Worm (Caenorhabditis elegans) whole organism, young adult: Measurements from ENCODE around the gene abhd-5.1.

Experiments
- B0019.2 ChIP-seq: fragments of 200-800 bp; sonication (Bioruptor generic); conservative IDR thresholded peaks from 2 replicates; pipeline ENCODE4 v1.3.6; 2022; ENCODE audit warnings: missing genetic modification reagents, missing genetic modification characterization, missing compliant biosample characterization
- B0336.3 ChIP-seq: fragments of 200-800 bp; sonication (Bioruptor generic); IDR thresholded peaks from 2 replicates; pipeline ENCODE4 v1.3.6; 2022; ENCODE audit warnings: missing genetic modification characterization, missing compliant biosample characterization
- D2030.7 ChIP-seq: fragments of 200-800 bp; sonication (Bioruptor generic); IDR thresholded peaks from 2 replicates; pipeline ENCODE4 v1.3.6; 2022; ENCODE audit warnings: missing genetic modification reagents, missing genetic modification characterization, missing compliant biosample characterization
- F22D6.2 ChIP-seq: sonication (generic microtip); optimal IDR thresholded peaks from 2 replicates; lab custom pipeline; 2016; ENCODE audit warnings: mild to moderate bottlenecking, missing genetic modification characterization, missing compliant biosample characterization
- F39B2.1 ChIP-seq: fragments of 200-800 bp; sonication (Bioruptor generic); IDR thresholded peaks from 2 replicates; pipeline ENCODE4 v1.3.6; 2022; ENCODE audit warnings: missing genetic modification reagents, missing genetic modification characterization, missing compliant biosample characterization
- F49E8.2 ChIP-seq: sonication (generic microtip); optimal IDR thresholded peaks from 3 replicates; lab custom pipeline; 2017; ENCODE audit warnings: missing genetic modification characterization, mild to moderate bottlenecking, missing compliant biosample characterization, antibody characterized with exemption, moderate library complexity; ENCODE audit not compliant: insufficient read depth
- F52B5.7 ChIP-seq: sonication (generic microtip); optimal IDR thresholded peaks from 2 replicates; lab custom pipeline; 2016; ENCODE audit warnings: mild to moderate bottlenecking, missing genetic modification characterization, missing compliant biosample characterization
- F57A8.1 ChIP-seq: fragments of 200-800 bp; sonication (Bioruptor generic); optimal IDR thresholded peaks from 2 replicates; lab custom pipeline; 2018; ENCODE audit warnings: mild to moderate bottlenecking, missing genetic modification characterization, moderate library complexity, missing compliant biosample characterization
- F57C9.4 ChIP-seq: sonication (generic microtip); optimal IDR thresholded peaks from 2 replicates; lab custom pipeline; 2017; ENCODE audit warnings: mild to moderate bottlenecking, missing genetic modification characterization, missing compliant biosample characterization
- K11D2.4 ChIP-seq: fragments of 200-800 bp; sonication (Bioruptor generic); IDR thresholded peaks from 2 replicates; pipeline ENCODE4 v1.3.6; 2022; ENCODE audit warnings: missing genetic modification reagents, missing genetic modification characterization, missing compliant biosample characterization
- K12H6.12 ChIP-seq: fragments of 200-800 bp; sonication (Bioruptor generic); optimal IDR thresholded peaks from 2 replicates; lab custom pipeline; 2018; ENCODE audit warnings: mild to moderate bottlenecking, missing genetic modification characterization, missing compliant biosample characterization
- Y56A3A.18 ChIP-seq: fragments of 200-800 bp; sonication (Bioruptor generic); IDR thresholded peaks from 2 replicates; pipeline ENCODE4 v1.3.6; 2022; ENCODE audit warnings: missing genetic modification reagents, missing genetic modification characterization, missing compliant biosample characterization
- Y79H2A.3 ChIP-seq: fragments of 200-800 bp; sonication (Bioruptor generic); conservative IDR thresholded peaks from 2 replicates; pipeline ENCODE4 v1.3.6; 2022; ENCODE audit warnings: missing genetic modification reagents, missing genetic modification characterization, missing compliant biosample characterization
- ama-1 ChIP-seq, 3 experiments: fragments of 150-350 bp in 1 of 3; sonication (generic microtip) in 2 of 3; optimal IDR thresholded peaks; 2 replicates each; lab custom pipeline; 2014 to 2018; ENCODE audit warnings: missing biosample characterization in 2 of 3, missing genetic modification characterization in 2 of 3, missing genetic modification reagents in 2 of 3
- aptf-2 ChIP-seq: fragments of 200-800 bp; sonication (Bioruptor generic); conservative IDR thresholded peaks from 2 replicates; pipeline ENCODE4 v1.3.6; 2022; ENCODE audit warnings: missing genetic modification reagents, missing genetic modification characterization, missing compliant biosample characterization
- attf-3 ChIP-seq: fragments of 200-800 bp; sonication (Bioruptor generic); conservative IDR thresholded peaks from 2 replicates; pipeline ENCODE4 v1.3.6; 2022; ENCODE audit warnings: missing genetic modification reagents, missing genetic modification characterization, missing compliant biosample characterization
- attf-6 ChIP-seq: fragments of 200-800 bp; sonication (Bioruptor generic); IDR thresholded peaks from 2 replicates; pipeline ENCODE4 v1.3.6; 2022; ENCODE audit warnings: missing genetic modification reagents, missing genetic modification characterization, missing compliant biosample characterization
- bed-1 ChIP-seq: fragments of 200-800 bp; sonication (Bioruptor generic); IDR thresholded peaks from 2 replicates; pipeline ENCODE4 v1.3.6; 2022; ENCODE audit warnings: missing genetic modification reagents, missing genetic modification characterization, missing compliant biosample characterization
- cebp-2 ChIP-seq: fragments of 200-800 bp; sonication (Bioruptor generic); IDR thresholded peaks from 2 replicates; pipeline ENCODE4 v1.3.6; 2022; ENCODE audit warnings: missing genetic modification characterization, missing compliant biosample characterization
- ceh-100 ChIP-seq: fragments of 200-800 bp; sonication (Bioruptor generic); IDR thresholded peaks from 2 replicates; pipeline ENCODE4 v1.3.6; 2022; ENCODE audit warnings: missing genetic modification reagents, missing genetic modification characterization, missing compliant biosample characterization
- ceh-27 ChIP-seq: fragments of 200-800 bp; sonication (Bioruptor generic); optimal IDR thresholded peaks from 2 replicates; lab custom pipeline; 2018; ENCODE audit warnings: mild to moderate bottlenecking, missing genetic modification characterization, moderate library complexity, missing compliant biosample characterization
- ceh-40 ChIP-seq: fragments of 200-800 bp; sonication (Bioruptor generic); IDR thresholded peaks from 2 replicates; pipeline ENCODE4 v1.3.6; 2022; ENCODE audit warnings: missing genetic modification characterization, missing compliant biosample characterization
- ceh-58 ChIP-seq: fragments of 200-800 bp; sonication (Bioruptor generic); IDR thresholded peaks from 2 replicates; pipeline ENCODE4 v1.3.6; 2022; ENCODE audit warnings: missing genetic modification characterization, missing compliant biosample characterization
- die-1 ChIP-seq: sonication (generic microtip); optimal IDR thresholded peaks from 2 replicates; lab custom pipeline; 2016; ENCODE audit warnings: missing genotype, mild to moderate bottlenecking, missing genetic modification characterization, missing compliant biosample characterization
- dox-1 ChIP-seq: fragments of 200-800 bp; sonication (Bioruptor generic); IDR thresholded peaks from 2 replicates; pipeline ENCODE4 v1.3.6; 2022; ENCODE audit warnings: missing genetic modification reagents, missing genetic modification characterization, missing compliant biosample characterization
- dpl-1 ChIP-seq: fragments of 150-350 bp; optimal IDR thresholded peaks from 2 replicates; lab custom pipeline; 2014; ENCODE audit warnings: missing biosample characterization, missing genetic modification reagents, missing genetic modification characterization
- efl-1 ChIP-seq: fragments of 150-350 bp; optimal IDR thresholded peaks from 2 replicates; lab custom pipeline; 2014; ENCODE audit warnings: missing biosample characterization, missing genetic modification reagents, missing genetic modification characterization
- him-1 ChIP-seq: sonication (generic microtip); optimal IDR thresholded peaks from 2 replicates; lab custom pipeline; 2016; ENCODE audit warnings: missing genotype, missing genetic modification reagents, missing genetic modification characterization, missing compliant biosample characterization
- hmg-1.2 ChIP-seq: fragments of 200-800 bp; sonication (Bioruptor generic); IDR thresholded peaks from 2 replicates; pipeline ENCODE4 v1.3.6; 2022; ENCODE audit warnings: missing genetic modification reagents, missing genetic modification characterization, missing compliant biosample characterization
- hrde-1 ChIP-seq: sonication (generic microtip); optimal IDR thresholded peaks from 2 replicates; lab custom pipeline; 2016; ENCODE audit warnings: missing genetic modification characterization, mild to moderate bottlenecking, missing compliant biosample characterization, moderate library complexity, missing genotype, missing genetic modification reagents, borderline replicate concordance
- hsf-1 ChIP-seq: fragments of 200-800 bp; sonication (Bioruptor generic); IDR thresholded peaks from 2 replicates; pipeline ENCODE4 v1.3.6; 2022; ENCODE audit warnings: missing genetic modification reagents, missing genetic modification characterization, missing compliant biosample characterization
- lin-26 ChIP-seq: fragments of 200-800 bp; sonication (Bioruptor generic); IDR thresholded peaks from 2 replicates; pipeline ENCODE4 v1.3.6; 2022; ENCODE audit warnings: missing genetic modification reagents, missing genetic modification characterization, missing compliant biosample characterization
- lin-35 ChIP-seq, 3 experiments: fragments of 150-350 bp in 2 of 3; sonication (generic microtip) in 1 of 3; optimal IDR thresholded peaks; 2 replicates each; lab custom pipeline; 2014 to 2018; ENCODE audit warnings: missing biosample characterization in 3 of 3, missing genetic modification characterization in 3 of 3, missing genetic modification reagents in 3 of 3
- lin-40 ChIP-seq: sonication (generic microtip); optimal IDR thresholded peaks from 2 replicates; lab custom pipeline; 2016; ENCODE audit warnings: missing genetic modification characterization, mild to moderate bottlenecking, missing compliant biosample characterization, missing genotype, missing genetic modification reagents
- lin-54 ChIP-seq: fragments of 200-800 bp; sonication (Bioruptor generic); optimal IDR thresholded peaks from 2 replicates; lab custom pipeline; 2018; ENCODE audit warnings: mild to moderate bottlenecking, missing genetic modification characterization, missing compliant biosample characterization
- lsl-1 ChIP-seq: fragments of 200-800 bp; sonication (Bioruptor generic); optimal IDR thresholded peaks from 2 replicates; lab custom pipeline; 2018; ENCODE audit warnings: mild to moderate bottlenecking, missing genetic modification characterization, moderate library complexity, missing compliant biosample characterization
- madf-10 ChIP-seq: sonication (generic microtip); optimal IDR thresholded peaks from 2 replicates; lab custom pipeline; 2016; ENCODE audit warnings: mild to moderate bottlenecking, missing genetic modification characterization, missing compliant biosample characterization
- madf-6 ChIP-seq: fragments of 200-800 bp; sonication (Bioruptor generic); IDR thresholded peaks from 2 replicates; pipeline ENCODE4 v1.3.6; 2022; ENCODE audit warnings: missing genetic modification reagents, missing genetic modification characterization, missing compliant biosample characterization
- mxl-1 ChIP-seq: sonication (generic microtip); optimal IDR thresholded peaks from 2 replicates; lab custom pipeline; 2016; ENCODE audit warnings: missing genetic modification characterization, missing compliant biosample characterization
- pbrm-1 ChIP-seq: fragments of 200-800 bp; sonication (Bioruptor generic); IDR thresholded peaks from 2 replicates; pipeline ENCODE4 v1.3.6; 2022; ENCODE audit warnings: missing genetic modification reagents, missing genetic modification characterization, missing compliant biosample characterization
- snpc-1.3 ChIP-seq: sonication (generic microtip); optimal IDR thresholded peaks from 2 replicates; lab custom pipeline; 2017; ENCODE audit warnings: missing genetic modification characterization, mild to moderate bottlenecking, missing compliant biosample characterization, antibody characterized with exemption, moderate library complexity, missing genotype, missing genetic modification reagents; ENCODE audit not compliant: insufficient read depth
- snpc-3.4 ChIP-seq: sonication (generic microtip); optimal IDR thresholded peaks from 2 replicates; lab custom pipeline; 2017; ENCODE audit warnings: missing genetic modification characterization, mild to moderate bottlenecking, missing compliant biosample characterization, antibody characterized with exemption, moderate library complexity, missing genotype, missing genetic modification reagents
- tbp1 ChIP-seq: fragments of 200-800 bp; sonication (Bioruptor generic); optimal IDR thresholded peaks from 2 replicates; lab custom pipeline; 2018; ENCODE audit warnings: mild to moderate bottlenecking, missing genetic modification characterization, missing compliant biosample characterization
- unc-130 ChIP-seq: sonication (generic microtip); optimal IDR thresholded peaks from 2 replicates; lab custom pipeline; 2016; ENCODE audit warnings: missing genetic modification reagents, missing genetic modification characterization, missing compliant biosample characterization
- xnd-1 ChIP-seq: sonication (generic microtip); optimal IDR thresholded peaks from 2 replicates; lab custom pipeline; 2016; ENCODE audit warnings: missing genotype, missing genetic modification reagents, missing genetic modification characterization, missing compliant biosample characterization
- zfh-2 ChIP-seq: fragments of 200-800 bp; sonication (Bioruptor generic); conservative IDR thresholded peaks from 2 replicates; pipeline ENCODE4 v1.3.6; 2022; ENCODE audit warnings: missing genetic modification reagents, missing genetic modification characterization, missing compliant biosample characterization
- ztf-22 ChIP-seq: fragments of 200-800 bp; sonication (Bioruptor generic); optimal IDR thresholded peaks from 2 replicates; lab custom pipeline; 2018; ENCODE audit warnings: mild to moderate bottlenecking, missing genetic modification characterization, moderate library complexity, missing compliant biosample characterization
- ztf-25 ChIP-seq: fragments of 200-800 bp; sonication (Bioruptor generic); IDR thresholded peaks from 2 replicates; pipeline ENCODE4 v1.3.6; 2022; ENCODE audit warnings: missing genetic modification reagents, missing genetic modification characterization, missing compliant biosample characterization

Gene abhd-5.1

DNA sequence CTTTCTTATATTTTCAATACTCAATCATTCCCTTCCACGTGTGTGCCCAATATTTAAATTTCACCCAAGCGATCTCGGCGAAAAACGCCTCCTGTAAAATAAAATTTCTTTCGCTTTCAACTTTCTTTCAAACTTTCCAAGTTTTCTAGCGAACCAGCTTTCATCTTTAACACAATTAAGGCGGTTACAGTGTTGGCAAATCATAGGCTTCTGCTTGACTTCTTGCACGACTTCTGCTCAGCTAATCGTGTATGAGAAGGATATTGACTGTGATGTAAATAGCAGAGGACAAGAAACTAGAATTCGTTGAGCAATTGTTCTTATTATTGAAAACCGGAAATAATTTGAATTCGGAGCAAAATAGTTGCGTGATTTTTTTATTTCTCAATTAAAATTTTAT lies 43.9 kb downstream of the abhd-5.1 start (continued):
- TF ChIP-seq B0019.2 (GFP tag; lab: Robert Waterston, UW) (no peak), die-1 (tag; lab: Kevin White, UChicago) (peak; percentile 16), tbp1 (GFP tag; lab: Kevin White, UChicago) (peak; percentile 1), snpc-3.4 (tag; lab: Kevin White, UChicago) (peak; percentile 51), ceh-58 (0 out of 2 replicates have a peak, but pooled peaks have one; percentile 15), dpl-1 (GFP tag; lab: Kevin White, UChicago) (no peak), zfh-2 (GFP tag; lab: Robert Waterston, UW) (no peak), dox-1 (GFP tag; lab: Robert Waterston, UW) (peak; percentile 23; the same call in 1 of the 2 replicates), lin-26 (GFP tag; lab: Robert Waterston, UW) (peak; percentile 63; the same call in 1 of the 2 replicates), aptf-2 (no peak), snpc-1.3 (peak; percentile 45), F39B2.1 (peak; percentile 75; the same call in 1 of the 2 replicates), Y56A3A.18 (GFP tag; lab: Robert Waterston, UW) (0 out of 2 replicates have a peak, but pooled peaks have one; percentile 6), B0336.3 (GFP tag; lab: Robert Waterston, UW) (peak; percentile 84), ceh-100 (no peak), F52B5.7 (tag; lab: Kevin White, UChicago) (no peak), lin-35 (GFP tag; optimal IDR thresholded peaks at IDR 0.05; lab: Kevin White, UChicago) (peak in 1 of 3 experiments; percentile 7), attf-6 (peak; percentile 70; the same call in 1 of the 2 replicates), bed-1 (no peak), F57A8.1 (GFP tag; lab: Kevin White, UChicago) (no peak), lin-54 (GFP tag; lab: Kevin White, UChicago) (peak; percentile 25), K12H6.12 (tag; lab: Kevin White, UChicago) (no peak), ama-1 (optimal IDR thresholded peaks at IDR 0.05; lab: Kevin White, UChicago) (no peak), ama-1 (GFP tag; optimal IDR thresholded peaks at IDR 0.05; lab: Kevin White, UChicago) (no peak), him-1 (peak; percentile 9), ceh-27 (GFP tag; lab: Kevin White, UChicago) (no peak), hmg-1.2 (GFP tag; lab: Robert Waterston, UW) (no peak), pbrm-1 (peak; percentile 62; the same call in 1 of the 2 replicates), lin-40 (tag; lab: Kevin White, UChicago) (no peak), cebp-2 (GFP tag; lab: Robert Waterston, UW) (0 out of 2 replicates have a peak, but pooled peaks have one; percentile 74), K11D2.4 (GFP tag; lab: Robert Waterston, UW) (no peak), mxl-1 (tag; lab: Kevin White, UChicago) (peak; percentile 8), F57C9.4 (tag; lab: Kevin White, UChicago) (no peak), madf-6 (peak; percentile 84), unc-130 (GFP tag; lab: Kevin White, UChicago) (peak; percentile 6), xnd-1 (tag; lab: Kevin White, UChicago) (peak; percentile 74), ztf-25 (GFP tag; lab: Robert Waterston, UW) (no peak), ztf-22 (GFP tag; lab: Kevin White, UChicago) (no peak), madf-10 (tag; lab: Kevin White, UChicago) (no peak), F22D6.2 (no peak), hrde-1 (tag; lab: Kevin White, UChicago) (peak; percentile 70), ceh-40 (no peak), Y79H2A.3 (GFP tag; lab: Robert Waterston, UW) (peak; percentile 85; the same call in 1 of the 2 replicates), lsl-1 (GFP tag; lab: Kevin White, UChicago) (peak; percentile 57), hsf-1 (GFP tag; lab: Robert Waterston, UW) (peak; percentile 77), D2030.7 (GFP tag; lab: Robert Waterston, UW) (peak; percentile 53), F49E8.2 (tag; lab: Kevin White, UChicago) (peak; percentile 38), attf-3 (GFP tag; lab: Robert Waterston, UW) (no peak), efl-1 (peak; percentile 38)
